Fruit fly (Drosophila melanogaster) whole organism, embryonic: ENCODE results near the gene CG32188.

Experiments
- Asciz ChIP-seq: fragments of 200-800 bp; sonication (Bioruptor generic); optimal IDR thresholded peaks from 2 replicates; lab custom pipeline; 2017; ENCODE audit warnings: missing biosample characterization, mild to moderate bottlenecking, missing genetic modification characterization, missing genetic modification reagents
- Bdp1 ChIP-seq: fragments of 200-800 bp; sonication (Bioruptor generic); optimal IDR thresholded peaks from 3 replicates; lab custom pipeline; 2016; ENCODE audit warnings: missing biosample characterization, missing genetic modification characterization
- CG11398 ChIP-seq: fragments of 200-800 bp; sonication (Bioruptor generic); optimal IDR thresholded peaks from 2 replicates; lab custom pipeline; 2016; ENCODE audit warnings: missing biosample characterization, missing genetic modification characterization
- CG11696 ChIP-seq: fragments of 200-800 bp; sonication (Bioruptor generic); IDR thresholded peaks from 2 replicates; pipeline ENCODE4 v1.3.6; 2022; ENCODE audit warnings: missing biosample characterization, missing genetic modification characterization
- CG12155 ChIP-seq: fragments of 200-800 bp; sonication (Bioruptor generic); optimal IDR thresholded peaks from 3 replicates; lab custom pipeline; 2016; ENCODE audit warnings: missing biosample characterization, missing genetic modification characterization
- CG14965 ChIP-seq: fragments of 200-800 bp; sonication (Bioruptor generic); optimal IDR thresholded peaks from 2 replicates; lab custom pipeline; 2016; ENCODE audit warnings: missing biosample characterization, missing genetic modification characterization, borderline replicate concordance
- CG15269 ChIP-seq: fragments of 200-800 bp; sonication (Bioruptor generic); optimal IDR thresholded peaks from 2 replicates; lab custom pipeline; 2018; ENCODE audit warnings: missing biosample characterization, mild to moderate bottlenecking, missing genetic modification characterization, moderate library complexity
- CG15479 ChIP-seq: fragments of 200-800 bp; sonication (Bioruptor generic); optimal IDR thresholded peaks from 3 replicates; lab custom pipeline; 2019; ENCODE audit warnings: missing biosample characterization, mild to moderate bottlenecking, missing genetic modification characterization, moderate library complexity
- CG17359 ChIP-seq: fragments of 200-800 bp; sonication (Bioruptor generic); optimal IDR thresholded peaks from 3 replicates; lab custom pipeline; 2018; ENCODE audit warnings: missing biosample characterization, mild to moderate bottlenecking, missing genetic modification characterization, moderate library complexity
- CG17361 ChIP-seq: fragments of 200-800 bp; sonication (Bioruptor generic); IDR thresholded peaks from 3 replicates; pipeline ENCODE4 v1.3.6; 2022; ENCODE audit warnings: missing biosample characterization, missing genetic modification characterization
- CG17829 ChIP-seq: fragments of 200-800 bp; optimal IDR thresholded peaks from 2 replicates; lab custom pipeline; 2019; ENCODE audit warnings: missing biosample characterization, mild to moderate bottlenecking, missing genetic modification characterization, moderate library complexity
- CG30403 ChIP-seq: fragments of 200-800 bp; sonication (Bioruptor generic); optimal IDR thresholded peaks from 3 replicates; lab custom pipeline; 2016; ENCODE audit warnings: missing biosample characterization, missing genetic modification characterization
- CG31388 ChIP-seq: fragments of 200-800 bp; sonication (Bioruptor generic); optimal IDR thresholded peaks from 2 replicates; lab custom pipeline; 2016; ENCODE audit warnings: missing biosample characterization, missing genetic modification characterization
- CG34376 ChIP-seq: fragments of 200-800 bp; sonication (Bioruptor generic); optimal IDR thresholded peaks from 2 replicates; lab custom pipeline; 2018; ENCODE audit warnings: missing biosample characterization, mild to moderate bottlenecking, missing genetic modification characterization
- CG4854 ChIP-seq: fragments of 200-800 bp; sonication (Bioruptor generic); optimal IDR thresholded peaks from 2 replicates; lab custom pipeline; 2016; ENCODE audit warnings: missing biosample characterization, missing genetic modification characterization, inconsistent platforms
- CG5245 ChIP-seq: fragments of 200-800 bp; sonication (Bioruptor generic); optimal IDR thresholded peaks from 3 replicates; lab custom pipeline; 2016; ENCODE audit warnings: missing biosample characterization, missing genetic modification characterization
- CG7928 ChIP-seq: fragments of 200-800 bp; sonication (Bioruptor generic); optimal IDR thresholded peaks from 2 replicates; lab custom pipeline; 2017; ENCODE audit warnings: missing biosample characterization, mild to moderate bottlenecking, missing genetic modification characterization
- CG8388 ChIP-seq: fragments of 200-800 bp; sonication (Bioruptor generic); optimal IDR thresholded peaks from 2 replicates; lab custom pipeline; 2019; ENCODE audit warnings: missing biosample characterization, mild to moderate bottlenecking, missing genetic modification characterization, moderate library complexity
- CG8924 ChIP-seq: fragments of 200-800 bp; optimal IDR thresholded peaks from 3 replicates; lab custom pipeline; 2019; ENCODE audit warnings: missing biosample characterization, mild to moderate bottlenecking, missing genetic modification characterization, moderate library complexity
- CG9437 ChIP-seq: fragments of 200-800 bp; sonication (Bioruptor generic); optimal IDR thresholded peaks from 2 replicates; lab custom pipeline; 2018; ENCODE audit warnings: missing biosample characterization, mild to moderate bottlenecking, missing genetic modification characterization
- CG9817 ChIP-seq: fragments of 200-800 bp; sonication (Bioruptor generic); optimal IDR thresholded peaks from 2 replicates; lab custom pipeline; 2018; ENCODE audit warnings: missing biosample characterization, mild to moderate bottlenecking, missing genetic modification characterization, moderate library complexity
- Gug ChIP-seq: fragments of 200-800 bp; sonication (Bioruptor generic); IDR thresholded peaks from 4 replicates; pipeline ENCODE4 v1.3.6; 2022; ENCODE audit warnings: missing biosample characterization, missing genetic modification characterization
- Mad ChIP-seq: fragments of 200-800 bp; sonication (Bioruptor generic); optimal IDR thresholded peaks from 2 replicates; lab custom pipeline; 2016; ENCODE audit warnings: missing biosample characterization, missing genetic modification characterization
- NK7.1 ChIP-seq: fragments of 200-800 bp; sonication (Bioruptor generic); optimal IDR thresholded peaks from 3 replicates; lab custom pipeline; 2016; ENCODE audit warnings: missing biosample characterization, missing genetic modification characterization
- Neu2 ChIP-seq: fragments of 200-800 bp; sonication (Bioruptor generic); optimal IDR thresholded peaks from 3 replicates; lab custom pipeline; 2016; ENCODE audit warnings: missing biosample characterization, missing genetic modification characterization, borderline replicate concordance
- Pdp1 ChIP-seq, 2 experiments: fragments of 200-800 bp; sonication (Bioruptor generic); optimal IDR thresholded peaks; 3 replicates each; lab custom pipeline; 2016; ENCODE audit warnings: missing biosample characterization in 2 of 2, missing genetic modification characterization in 2 of 2, mild to moderate bottlenecking in 1 of 2, moderate library complexity in 1 of 2
- Sox100B ChIP-seq: fragments of 200-800 bp; sonication (Bioruptor generic); optimal IDR thresholded peaks from 3 replicates; lab custom pipeline; 2018; ENCODE audit warnings: missing biosample characterization, mild to moderate bottlenecking, missing genetic modification characterization
- Tbp ChIP-seq: fragments of >200 bp; optimal IDR thresholded peaks from 2 replicates; lab custom pipeline; 2018; ENCODE audit warnings: missing biosample characterization, missing genetic modification characterization
- ab ChIP-seq: fragments of 200-800 bp; sonication (Bioruptor generic); optimal IDR thresholded peaks from 2 replicates; lab custom pipeline; 2016; ENCODE audit warnings: missing biosample characterization, missing genetic modification characterization
- bigmax ChIP-seq: fragments of 200-800 bp; sonication (Bioruptor generic); optimal IDR thresholded peaks from 2 replicates; lab custom pipeline; 2018; ENCODE audit warnings: missing biosample characterization, mild to moderate bottlenecking, missing genetic modification characterization
- bowl ChIP-seq: fragments of 200-800 bp; sonication (Bioruptor generic); IDR thresholded peaks from 2 replicates; pipeline ENCODE4 v1.3.6; 2022; ENCODE audit warnings: missing biosample characterization, missing genetic modification characterization
- caup ChIP-seq: fragments of 200-800 bp; sonication (Bioruptor generic); optimal IDR thresholded peaks from 3 replicates; lab custom pipeline; 2017; ENCODE audit warnings: missing biosample characterization, mild to moderate bottlenecking, missing genetic modification characterization, moderate library complexity; ENCODE audit not compliant: severe bottlenecking
- cg ChIP-seq: fragments of 200-800 bp; sonication (Bioruptor generic); optimal IDR thresholded peaks from 3 replicates; lab custom pipeline; 2019; ENCODE audit warnings: missing biosample characterization, mild to moderate bottlenecking, missing genetic modification characterization, moderate library complexity
- emc ChIP-seq: fragments of 200-800 bp; sonication (Bioruptor generic); optimal IDR thresholded peaks from 2 replicates; lab custom pipeline; 2016; ENCODE audit warnings: missing biosample characterization, missing genetic modification characterization
- ind ChIP-seq: fragments of 200-800 bp; sonication (Bioruptor generic); optimal IDR thresholded peaks from 3 replicates; lab custom pipeline; 2016; ENCODE audit warnings: missing biosample characterization, missing genetic modification characterization
- kni ChIP-seq: fragments of 200-800 bp; sonication (Bioruptor generic); optimal IDR thresholded peaks from 3 replicates; lab custom pipeline; 2017; ENCODE audit warnings: mild to moderate bottlenecking, missing biosample characterization, missing genetic modification reagents, missing genetic modification characterization
- mirr ChIP-seq: fragments of 200-800 bp; sonication (Bioruptor generic); optimal IDR thresholded peaks from 3 replicates; lab custom pipeline; 2018; ENCODE audit warnings: missing biosample characterization, mild to moderate bottlenecking, missing genetic modification characterization
- mld ChIP-seq: fragments of 200-800 bp; sonication (Bioruptor generic); IDR thresholded peaks from 3 replicates; pipeline ENCODE4 v1.3.6; 2022; ENCODE audit warnings: missing biosample characterization, missing genetic modification characterization; ENCODE audit not compliant: partially characterized antibody
- odd ChIP-seq: fragments of 200-800 bp; sonication (Bioruptor generic); optimal IDR thresholded peaks from 2 replicates; lab custom pipeline; 2017; ENCODE audit warnings: missing biosample characterization, mild to moderate bottlenecking, missing genetic modification characterization
- row ChIP-seq: fragments of 200-800 bp; sonication (Bioruptor generic); IDR thresholded peaks from 3 replicates; pipeline ENCODE4 v1.3.6; 2022; ENCODE audit warnings: missing biosample characterization, missing genetic modification characterization
- slbo ChIP-seq: fragments of 200-800 bp; sonication (Bioruptor generic); IDR thresholded peaks from 2 replicates; pipeline ENCODE4 v1.3.6; 2022; ENCODE audit warnings: missing biosample characterization, missing genetic modification characterization
- sna ChIP-seq: fragments of 200-800 bp; sonication (Bioruptor generic); IDR thresholded peaks from 2 replicates; pipeline ENCODE4 v1.3.6; 2022; ENCODE audit warnings: missing biosample characterization, missing genetic modification characterization; ENCODE audit not compliant: partially characterized antibody
- tio ChIP-seq: fragments of 200-800 bp; sonication (Bioruptor generic); optimal IDR thresholded peaks from 2 replicates; lab custom pipeline; 2017; ENCODE audit warnings: missing biosample characterization, missing genetic modification characterization, inconsistent platforms
- trem ChIP-seq: fragments of 200-800 bp; optimal IDR thresholded peaks from 3 replicates; lab custom pipeline; 2019; ENCODE audit warnings: missing biosample characterization, mild to moderate bottlenecking, missing genetic modification characterization, moderate library complexity
- twi ChIP-seq: fragments of 200-800 bp; optimal IDR thresholded peaks from 2 replicates; lab custom pipeline; 2019; ENCODE audit warnings: missing biosample characterization, mild to moderate bottlenecking, missing genetic modification characterization, moderate library complexity
- unc-4 ChIP-seq: fragments of 200-800 bp; sonication (Bioruptor generic); IDR thresholded peaks from 2 replicates; pipeline ENCODE4 v1.3.6; 2022; ENCODE audit warnings: missing biosample characterization, missing genetic modification characterization; ENCODE audit not compliant: partially characterized antibody
- unpg ChIP-seq: fragments of 200-800 bp; sonication (Bioruptor generic); optimal IDR thresholded peaks from 3 replicates; lab custom pipeline; 2018; ENCODE audit warnings: missing biosample characterization, mild to moderate bottlenecking, missing genetic modification characterization, moderate library complexity
- zen2 ChIP-seq: fragments of 200-800 bp; sonication (Bioruptor generic); IDR thresholded peaks from 3 replicates; pipeline ENCODE4 v1.3.6; 2022; ENCODE audit warnings: missing biosample characterization, missing genetic modification characterization; ENCODE audit not compliant: partially characterized antibody

Gene CG32188

DNA sequence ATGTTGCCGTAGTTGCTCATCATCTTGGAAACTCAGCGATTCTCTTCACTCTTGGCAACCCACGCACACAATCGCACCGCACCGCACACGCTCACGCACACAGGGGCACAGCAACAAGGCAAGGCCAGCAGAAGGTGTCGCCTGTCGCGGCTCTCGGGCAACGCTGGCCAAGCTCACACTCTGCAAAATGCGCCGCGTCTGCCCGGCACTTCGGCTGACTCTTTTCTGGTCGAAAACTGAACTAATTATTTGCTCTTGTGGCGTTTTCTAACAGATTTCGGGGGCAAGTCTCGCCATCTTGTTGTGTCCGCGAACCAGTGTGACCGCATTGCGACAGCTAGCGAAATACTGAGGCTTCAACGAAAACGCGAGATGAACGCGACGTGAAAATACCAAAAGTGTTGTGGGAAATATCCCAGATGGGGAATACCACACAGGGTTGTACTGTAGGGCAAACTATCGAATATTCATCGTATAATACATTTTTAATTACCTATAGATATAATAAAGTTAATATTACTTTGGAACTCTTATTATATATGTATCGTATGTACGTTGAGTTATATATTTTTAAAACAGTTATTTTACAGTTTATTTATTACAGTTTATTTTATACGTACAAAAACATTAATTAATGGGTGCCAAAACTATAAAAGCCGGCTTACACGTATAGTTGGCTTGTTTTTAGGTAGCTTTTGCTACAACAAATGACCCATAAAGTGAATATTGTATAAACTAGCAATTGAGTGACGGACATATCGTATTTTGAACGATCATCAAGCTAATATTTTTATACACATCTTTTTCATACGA lies 12.9 kb upstream of the CG32188 start, which contains the start of the genes MED19 and CG7430 (continued):
- TF ChIP-seq zen2 (GFP tag; lab: Robert Waterston, UW) (no peak), tio (GFP tag; lab: Kevin White, UChicago) (no peak), NK7.1 (GFP tag; lab: Kevin White, UChicago) (no peak), CG14965 (GFP tag; lab: Kevin White, UChicago) (no peak), CG17361 (GFP tag; lab: Robert Waterston, UW) (peak; percentile 54; the same call in 2 of the 3 replicates), CG12155 (GFP tag; lab: Kevin White, UChicago) (no peak), CG11696 (GFP tag; lab: Robert Waterston, UW) (no peak), sna (GFP tag; lab: Robert Waterston, UW) (peak; percentile 49; the same call in 1 of the 2 replicates), emc (GFP tag; lab: Kevin White, UChicago) (no peak), Asciz (GFP tag; lab: Kevin White, UChicago) (no peak), CG15269 (no peak), bowl (GFP tag; lab: Robert Waterston, UW) (no peak), ind (no peak), CG8388 (GFP tag; lab: Kevin White, UChicago) (no peak), slbo (GFP tag; lab: Robert Waterston, UW) (peak; percentile 24; the same call in 1 of the 2 replicates), CG11398 (no peak), Neu2 (GFP tag; lab: Kevin White, UChicago) (no peak), mld (0 out of 3 replicates have a peak, but pooled peaks have one; percentile 50), Pdp1 (GFP tag; optimal IDR thresholded peaks at IDR 0.05; lab: Kevin White, UChicago) (peak in 1 of 2 experiments; percentile 17), CG7928 (GFP tag; lab: Kevin White, UChicago) (peak; percentile 62), CG4854 (GFP tag; lab: Kevin White, UChicago) (no peak), CG34376 (GFP tag; lab: Kevin White, UChicago) (peak; percentile 50), cg (GFP tag; lab: Kevin White, UChicago) (peak; percentile 95), Bdp1 (GFP tag; lab: Kevin White, UChicago) (no peak), row (GFP tag; lab: Robert Waterston, UW) (peak; percentile 72), Gug (GFP tag; lab: Robert Waterston, UW) (no peak), unc-4 (GFP tag; lab: Robert Waterston, UW) (no peak), Mad (GFP tag; lab: Kevin White, UChicago) (no peak), CG31388 (no peak), odd (GFP tag; lab: Kevin White, UChicago) (no peak), kni (GFP tag; lab: Kevin White, UChicago) (no peak), Tbp (GFP tag; lab: Kevin White, UChicago) (no peak), CG5245 (no peak), trem (tag; lab: Kevin White, UChicago) (peak; percentile 36), mirr (GFP tag; lab: Kevin White, UChicago) (peak; percentile 48), bigmax (GFP tag; lab: Kevin White, UChicago) (no peak), CG8924 (tag; lab: Kevin White, UChicago) (no peak), CG9817 (tag; lab: Kevin White, UChicago) (no peak), unpg (peak; percentile 35), CG30403 (GFP tag; lab: Kevin White, UChicago) (no peak), ab (GFP tag; lab: Kevin White, UChicago) (no peak), CG17829 (tag; lab: Kevin White, UChicago) (peak; percentile 29), Sox100B (GFP tag; lab: Kevin White, UChicago) (no peak), CG15479 (GFP tag; lab: Kevin White, UChicago) (no peak), caup (GFP tag; lab: Kevin White, UChicago) (no peak), CG9437 (GFP tag; lab: Kevin White, UChicago) (peak; percentile 20), CG17359 (tag; lab: Kevin White, UChicago) (peak; percentile 12), twi (tag; lab: Kevin White, UChicago) (no peak)
